Worm (Caenorhabditis elegans) whole organism, L4 larva: ENCODE results near the gene gem-1.

ENCODE experiments used
- F26F4.8 ChIP-seq: fragments of 200-800 bp; sonication (Bioruptor generic); conservative IDR thresholded peaks from 2 replicates; pipeline ENCODE4 v1.3.6; 2022; ENCODE audit warnings: missing genetic modification characterization, missing compliant biosample characterization
- T20F7.1 ChIP-seq: fragments of 200-800 bp; sonication (Bioruptor generic); optimal IDR thresholded peaks from 2 replicates; lab custom pipeline; 2018; ENCODE audit warnings: mild to moderate bottlenecking, missing genetic modification characterization, missing compliant biosample characterization
- T26A8.4 ChIP-seq: fragments of 200-800 bp; sonication (Bioruptor generic); IDR thresholded peaks from 2 replicates; pipeline ENCODE4 v1.3.6; 2022; ENCODE audit warnings: missing genetic modification characterization, missing compliant biosample characterization
- Y75B8A.6 ChIP-seq: fragments of 200-800 bp; sonication (Bioruptor generic); IDR thresholded peaks from 2 replicates; pipeline ENCODE4 v1.3.6; 2022; ENCODE audit warnings: missing genetic modification reagents, missing genetic modification characterization, missing compliant biosample characterization
- ZK546.5 ChIP-seq, 2 experiments: sonication (generic microtip); optimal IDR thresholded peaks; 2 replicates each; lab custom pipeline; 2017; ENCODE audit warnings: missing biosample characterization in 2 of 2, missing genetic modification characterization in 2 of 2
- aha-1 ChIP-seq: fragments of 150-350 bp; peaks from one replicate; lab custom pipeline; 2014; ENCODE audit warnings: missing biosample characterization, missing genetic modification characterization
- ama-1 ChIP-seq: fragments of 150-350 bp; optimal IDR thresholded peaks from 2 replicates; lab custom pipeline; 2014; ENCODE audit warnings: inconsistent platforms, mixed read lengths
- arid-1 ChIP-seq: fragments of 200-800 bp; sonication (Bioruptor generic); conservative IDR thresholded peaks from 2 replicates; pipeline ENCODE4 v1.3.6; 2022; ENCODE audit warnings: missing genetic modification reagents, missing genetic modification characterization, missing compliant biosample characterization
- ceh-62 ChIP-seq: sonication (generic microtip); optimal IDR thresholded peaks from 2 replicates; lab custom pipeline; 2017; ENCODE audit warnings: missing biosample characterization, missing genetic modification characterization
- cey-2 ChIP-seq: sonication (generic microtip); optimal IDR thresholded peaks from 3 replicates; lab custom pipeline; 2017; ENCODE audit warnings: missing genetic modification characterization, mild to moderate bottlenecking, missing compliant biosample characterization, antibody characterized with exemption, borderline replicate concordance; ENCODE audit not compliant: insufficient read depth
- daf-16 ChIP-seq, 3 experiments: sonication (generic microtip); optimal IDR thresholded peaks; 2 replicates each; lab custom pipeline; 2016 to 2017; ENCODE audit warnings: missing genetic modification characterization in 3 of 3, missing genetic modification reagents in 3 of 3, mild to moderate bottlenecking in 2 of 3, missing compliant biosample characterization in 2 of 3, missing biosample characterization in 1 of 3, moderate library complexity in 1 of 3
- daf-8 ChIP-seq: fragments of 200-800 bp; sonication (Bioruptor generic); IDR thresholded peaks from 2 replicates; pipeline ENCODE4 v1.3.6; 2022; ENCODE audit warnings: missing genetic modification characterization, missing compliant biosample characterization
- duxl-1 ChIP-seq: sonication (generic microtip); optimal IDR thresholded peaks from 2 replicates; lab custom pipeline; 2016; ENCODE audit warnings: mild to moderate bottlenecking, missing genetic modification characterization, moderate library complexity, missing compliant biosample characterization; ENCODE audit not compliant: poor library complexity
- egl-43 ChIP-seq: fragments of 200-800 bp; sonication (Bioruptor generic); IDR thresholded peaks from 2 replicates; pipeline ENCODE4 v1.3.6; 2022; ENCODE audit warnings: missing genetic modification reagents, missing genetic modification characterization, missing compliant biosample characterization
- fkh-10 ChIP-seq: fragments of 150-350 bp; optimal IDR thresholded peaks from 2 replicates; lab custom pipeline; 2014; ENCODE audit warnings: missing biosample characterization, missing genetic modification reagents, missing genetic modification characterization
- hif-1 ChIP-seq, 2 experiments: sonication (generic microtip); optimal IDR thresholded peaks; 2 replicates each; lab custom pipeline; 2016 to 2017; ENCODE audit warnings: missing compliant biosample characterization in 2 of 2, missing genetic modification characterization in 2 of 2, missing genetic modification reagents in 2 of 2, missing genotype in 2 of 2, mild to moderate bottlenecking in 1 of 2
- hlh-11 ChIP-seq: fragments of 200-800 bp; sonication (Bioruptor generic); optimal IDR thresholded peaks from 2 replicates; lab custom pipeline; 2018; ENCODE audit warnings: mild to moderate bottlenecking, missing genetic modification characterization, missing compliant biosample characterization
- hlh-30 ChIP-seq: sonication (generic microtip); optimal IDR thresholded peaks from 2 replicates; lab custom pipeline; 2017; ENCODE audit warnings: antibody characterized with exemption, mild to moderate bottlenecking, missing genetic modification characterization, missing compliant biosample characterization; ENCODE audit not compliant: insufficient read depth
- lin-13 ChIP-seq: fragments of 150-350 bp; optimal IDR thresholded peaks from 2 replicates; lab custom pipeline; 2014; ENCODE audit warnings: missing biosample characterization, missing genetic modification reagents, missing genetic modification characterization
- lsy-2 ChIP-seq, 2 experiments: fragments of 150-350 bp in 1 of 2; sonication (generic microtip) in 1 of 2; optimal IDR thresholded peaks; 2 replicates each; lab custom pipeline; 2014 to 2017; ENCODE audit warnings: missing biosample characterization in 2 of 2, missing genetic modification characterization in 2 of 2
- madf-9 ChIP-seq: fragments of 200-800 bp; sonication (Bioruptor generic); conservative IDR thresholded peaks from 2 replicates; pipeline ENCODE4 v1.3.6; 2022; ENCODE audit warnings: missing genetic modification reagents, missing genetic modification characterization, missing compliant biosample characterization
- mdl-1 ChIP-seq, 2 experiments: fragments of 150-350 bp in 1 of 2; sonication (generic microtip) in 1 of 2; optimal IDR thresholded peaks; 2 replicates each; lab custom pipeline; 2014 to 2017; ENCODE audit warnings: missing biosample characterization in 2 of 2, missing genetic modification characterization in 2 of 2
- mep-1 ChIP-seq: fragments of 150-350 bp; sonication (generic microtip); optimal IDR thresholded peaks from 3 replicates; lab custom pipeline; 2014; ENCODE audit warnings: missing biosample characterization, missing genetic modification characterization
- mxl-2 ChIP-seq: fragments of 200-800 bp; sonication (Bioruptor generic); conservative IDR thresholded peaks from 2 replicates; pipeline ENCODE4 v1.3.6; 2022; ENCODE audit warnings: missing genetic modification reagents, missing genetic modification characterization, missing compliant biosample characterization
- mxl-3 ChIP-seq: fragments of 200-800 bp; sonication (Bioruptor generic); optimal IDR thresholded peaks from 2 replicates; lab custom pipeline; 2018; ENCODE audit warnings: mild to moderate bottlenecking, missing genetic modification characterization, missing compliant biosample characterization
- nhr-102 ChIP-seq: sonication (generic microtip); optimal IDR thresholded peaks from 2 replicates; lab custom pipeline; 2016; ENCODE audit warnings: mild to moderate bottlenecking, missing genetic modification characterization, moderate library complexity, missing compliant biosample characterization
- nhr-237 ChIP-seq: sonication (generic microtip); optimal IDR thresholded peaks from 2 replicates; lab custom pipeline; 2017; ENCODE audit warnings: missing biosample characterization, missing genetic modification characterization
- nhr-25 ChIP-seq: sonication (generic microtip); optimal IDR thresholded peaks from 2 replicates; lab custom pipeline; 2017; ENCODE audit warnings: missing genetic modification characterization, mild to moderate bottlenecking, missing compliant biosample characterization, antibody characterized with exemption, moderate library complexity, borderline replicate concordance; ENCODE audit not compliant: insufficient read depth
- nhr-28 ChIP-seq: fragments of 150-350 bp; optimal IDR thresholded peaks from 2 replicates; lab custom pipeline; 2014; ENCODE audit warnings: missing biosample characterization, missing genetic modification characterization
- nhr-48 ChIP-seq: sonication (generic microtip); optimal IDR thresholded peaks from 2 replicates; lab custom pipeline; 2016; ENCODE audit warnings: mild to moderate bottlenecking, missing genetic modification characterization, missing compliant biosample characterization
- nhr-76 ChIP-seq: fragments of 150-350 bp; optimal IDR thresholded peaks from 2 replicates; lab custom pipeline; 2014; ENCODE audit warnings: missing biosample characterization, missing genetic modification characterization
- nhr-77 ChIP-seq: fragments of 150-350 bp; optimal IDR thresholded peaks from 2 replicates; lab custom pipeline; 2014; ENCODE audit warnings: missing biosample characterization, missing genetic modification characterization
- pha-4 ChIP-seq, 2 experiments: fragments of 150-350 bp in 1 of 2; fragments of 200-800 bp in 1 of 2; sonication (Bioruptor generic) in 1 of 2; IDR thresholded peaks in 1 of 2; optimal IDR thresholded peaks in 1 of 2; 2 replicates each; pipeline versions ENCODE4 v1.3.6 to Lab custom; 2014 to 2022; ENCODE audit warnings: missing genetic modification characterization in 2 of 2, missing genetic modification reagents in 2 of 2, missing biosample characterization in 1 of 2, missing compliant biosample characterization in 1 of 2
- php-3 ChIP-seq: fragments of 200-800 bp; sonication (Bioruptor generic); IDR thresholded peaks from 2 replicates; pipeline ENCODE4 v1.3.6; 2022; ENCODE audit warnings: missing genetic modification reagents, missing genetic modification characterization, missing compliant biosample characterization
- set-16 ChIP-seq: fragments of 200-800 bp; sonication (Bioruptor generic); IDR thresholded peaks from 2 replicates; pipeline ENCODE4 v1.3.6; 2022; ENCODE audit warnings: missing genetic modification reagents, missing genetic modification characterization, missing compliant biosample characterization
- skn-1 ChIP-seq: fragments of 150-350 bp; optimal IDR thresholded peaks from 2 replicates; lab custom pipeline; 2014; ENCODE audit warnings: missing biosample characterization, missing genetic modification characterization
- snpc-1.2 ChIP-seq: fragments of 200-800 bp; sonication (Bioruptor generic); IDR thresholded peaks from 2 replicates; pipeline ENCODE4 v1.3.6; 2022; ENCODE audit warnings: missing genetic modification reagents, missing genetic modification characterization, missing compliant biosample characterization
- spr-1 ChIP-seq: sonication (generic microtip); optimal IDR thresholded peaks from 2 replicates; lab custom pipeline; 2016; ENCODE audit warnings: mild to moderate bottlenecking, missing genetic modification characterization, missing compliant biosample characterization
- spr-3 ChIP-seq: fragments of 200-800 bp; sonication (Bioruptor generic); optimal IDR thresholded peaks from 2 replicates; lab custom pipeline; 2018; ENCODE audit warnings: mild to moderate bottlenecking, missing genetic modification characterization, missing compliant biosample characterization
- tag-97 ChIP-seq: fragments of 200-800 bp; sonication (Bioruptor generic); IDR thresholded peaks from 2 replicates; pipeline ENCODE4 v1.3.6; 2022; ENCODE audit warnings: missing genetic modification characterization, missing compliant biosample characterization
- vab-7 ChIP-seq: fragments of 200-800 bp; sonication (Bioruptor generic); IDR thresholded peaks from 2 replicates; pipeline ENCODE4 v1.3.6; 2022; ENCODE audit warnings: missing genetic modification reagents, missing genetic modification characterization, missing compliant biosample characterization
- zfp-3 ChIP-seq: fragments of 200-800 bp; sonication (Bioruptor generic); conservative IDR thresholded peaks from 2 replicates; pipeline ENCODE4 v1.3.6; 2022; ENCODE audit warnings: missing genetic modification reagents, missing genetic modification characterization, missing compliant biosample characterization
- ztf-7 ChIP-seq: fragments of 150-350 bp; optimal IDR thresholded peaks from 2 replicates; lab custom pipeline; 2014; ENCODE audit warnings: missing biosample characterization, missing genetic modification characterization

The gem-1 gene

DNA sequence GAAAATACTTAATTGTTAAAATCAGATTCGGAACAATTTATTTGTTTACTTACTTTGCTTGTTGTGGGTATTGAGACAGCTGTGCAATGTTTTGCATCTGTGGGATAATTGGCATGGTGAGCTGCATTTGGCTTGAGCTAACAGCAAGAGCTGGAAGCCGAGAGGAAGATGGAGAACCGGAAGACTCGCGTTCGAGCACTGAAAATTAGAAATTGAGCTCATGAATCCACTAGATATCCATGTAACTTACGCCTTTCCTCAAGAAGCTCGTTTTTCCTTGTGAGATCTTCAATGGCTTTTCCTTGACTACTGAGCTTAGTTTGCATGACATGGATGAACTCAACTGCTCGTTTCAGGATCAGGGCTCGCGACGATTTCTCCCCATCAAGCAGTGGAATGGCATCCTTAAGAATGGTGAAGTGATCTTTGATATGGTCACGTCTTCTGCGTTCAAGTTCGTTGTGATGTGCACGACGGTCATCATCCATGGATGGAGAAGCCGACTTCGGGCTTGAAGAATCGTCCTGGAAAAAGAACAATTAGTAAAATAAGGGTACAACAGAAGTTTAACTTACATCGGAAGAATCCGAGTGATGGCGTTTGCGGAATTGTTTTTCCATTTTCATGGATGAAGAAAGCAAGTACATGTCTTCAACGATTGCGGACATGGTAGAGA lies 26.5 kb downstream of the gem-1 start (continued):
- no peak for TF ChIP-seq tag-97 (GFP tag; lab: Robert Waterston, UW)
- TF ChIP-seq egl-43 (GFP tag; lab: Robert Waterston, UW) = no peak
- no peak for TF ChIP-seq skn-1 (tag; lab: Kevin White, UChicago)
- TF ChIP-seq cey-2 (tag; lab: Kevin White, UChicago) = no peak
- no peak for TF ChIP-seq mxl-2 (GFP tag; lab: Robert Waterston, UW)
- no peak for TF ChIP-seq F26F4.8 (GFP tag; lab: Robert Waterston, UW)
- TF ChIP-seq mdl-1 (tag; optimal IDR thresholded peaks at IDR 0.05; lab: Kevin White, UChicago) = no peak
- no peak for TF ChIP-seq nhr-77 (tag; lab: Kevin White, UChicago)
- no peak for TF ChIP-seq ceh-62
- TF ChIP-seq php-3 = no peak
- no peak for TF ChIP-seq set-16
- no peak for TF ChIP-seq arid-1

DNA sequence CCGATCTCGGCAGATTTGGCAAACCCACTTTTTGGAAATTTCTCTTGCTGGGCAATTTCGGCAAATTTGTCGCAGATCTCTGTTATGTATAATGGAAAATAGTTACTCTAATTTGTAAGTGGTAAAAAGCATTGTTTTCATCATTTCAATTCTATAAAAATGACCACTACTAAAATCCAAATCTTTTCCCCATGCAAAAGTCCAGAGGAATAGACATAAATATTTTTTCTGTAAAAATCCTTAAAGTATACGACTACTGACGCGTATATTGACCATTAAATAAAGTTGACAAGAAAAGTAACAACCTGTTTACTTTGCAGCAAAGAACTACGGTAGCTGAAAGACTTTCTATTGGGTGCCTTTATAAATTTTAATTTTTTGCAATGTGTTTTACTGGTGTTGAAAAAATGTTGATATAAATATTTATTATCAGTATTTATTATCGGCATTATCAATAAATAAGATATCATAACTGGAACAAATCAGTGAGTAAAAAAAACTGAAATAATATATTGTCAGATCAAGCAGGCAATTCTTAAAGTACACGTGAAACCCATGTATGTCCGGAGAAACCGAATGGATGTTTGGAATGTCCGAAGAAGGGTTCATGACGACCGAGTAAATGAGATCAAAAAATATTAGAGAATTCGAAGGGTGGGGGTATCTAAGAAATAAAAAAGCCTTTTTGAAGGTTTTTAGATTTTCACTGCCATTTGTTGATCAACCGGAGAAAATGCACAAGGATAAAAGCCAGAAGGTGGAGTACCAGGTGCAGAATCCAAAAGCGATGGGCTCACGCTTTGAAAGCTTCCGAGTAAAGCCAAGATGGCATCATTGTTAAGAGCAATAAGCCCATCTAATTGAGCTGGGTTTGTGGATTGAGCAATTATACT lies 27.3 kb downstream of the gem-1 start:
- peak; percentile 35 for TF ChIP-seq nhr-77 (tag; lab: Kevin White, UChicago)
- TF ChIP-seq daf-8 (GFP tag; lab: Robert Waterston, UW) = no peak
- peak; percentile 9 for TF ChIP-seq ztf-7 (tag; lab: Kevin White, UChicago)
- peak; percentile 65; the same call in 1 of the 2 replicates for TF ChIP-seq Y75B8A.6
- TF ChIP-seq fkh-10 (GFP tag; lab: Kevin White, UChicago) = no peak
- TF ChIP-seq nhr-25 (tag; lab: Kevin White, UChicago) = no peak
- peak; percentile 62 for TF ChIP-seq arid-1
- TF ChIP-seq lsy-2 (tag; optimal IDR thresholded peaks at IDR 0.05; lab: Kevin White, UChicago) = peak in 1 of 2 experiments; percentile 81
- peak; percentile 57 for TF ChIP-seq T20F7.1
- peak; percentile 38 for TF ChIP-seq spr-1 (tag; lab: Kevin White, UChicago)
- TF ChIP-seq snpc-1.2 = 0 out of 2 replicates have a peak, but pooled peaks have one; percentile 42
- no peak for TF ChIP-seq ZK546.5 (tag; optimal IDR thresholded peaks at IDR 0.05; lab: Kevin White, UChicago)
- peak; percentile 32 for TF ChIP-seq nhr-28
- peak in 1 of 2 experiments; percentile 16 for TF ChIP-seq mdl-1 (tag; optimal IDR thresholded peaks at IDR 0.05; lab: Kevin White, UChicago)
- TF ChIP-seq nhr-102 (tag; lab: Kevin White, UChicago) = peak; percentile 64
- peak; percentile 96 for TF ChIP-seq zfp-3 (GFP tag; lab: Robert Waterston, UW)
- TF ChIP-seq spr-3 (GFP tag; lab: Kevin White, UChicago) = peak; percentile 34
- no peak for TF ChIP-seq nhr-76 (tag; lab: Kevin White, UChicago)
- peak; percentile 44 for TF ChIP-seq mxl-3 (GFP tag; lab: Kevin White, UChicago)
- TF ChIP-seq nhr-237 (tag; lab: Kevin White, UChicago) = no peak
- TF ChIP-seq ama-1 (lab: Kevin White, UChicago) = peak; percentile 88
- TF ChIP-seq aha-1 = peak; percentile 85
- peak; percentile 95 for TF ChIP-seq mep-1 (tag; lab: Kevin White, UChicago)
- peak; percentile 26 for TF ChIP-seq hlh-11 (tag; lab: Kevin White, UChicago)
- TF ChIP-seq T26A8.4 (GFP tag; lab: Robert Waterston, UW) = peak; percentile 90
- TF ChIP-seq hlh-30 = peak; percentile 45
- TF ChIP-seq duxl-1 = peak; percentile 78
- 0 out of 2 replicates have a peak, but pooled peaks have one; percentile 26 for TF ChIP-seq php-3
- TF ChIP-seq vab-7 (GFP tag; lab: Robert Waterston, UW) = no peak
- TF ChIP-seq madf-9 (GFP tag; lab: Robert Waterston, UW) = peak; percentile 3; the same call in 1 of the 2 replicates
- peak in 1 of 2 experiments; percentile 74 for TF ChIP-seq daf-16 (GFP tag; optimal IDR thresholded peaks at IDR 0.05; lab: Kevin White, UChicago)
- peak; percentile 30 for TF ChIP-seq daf-16 (tag; optimal IDR thresholded peaks at IDR 0.05; lab: Kevin White, UChicago)
- peak; percentile 19; the same call in 1 of the 2 replicates for TF ChIP-seq pha-4 (GFP tag; IDR thresholded peaks at IDR 0.05; lab: Robert Waterston, UW)
- TF ChIP-seq pha-4 (tag; optimal IDR thresholded peaks at IDR 0.05; lab: Kevin White, UChicago) = no peak
- peak; percentile 39 for TF ChIP-seq nhr-48 (tag; lab: Kevin White, UChicago)
- TF ChIP-seq hif-1 (tag; optimal IDR thresholded peaks at IDR 0.05; lab: Kevin White, UChicago) = peak in 1 of 2 experiments; percentile 53
- TF ChIP-seq lin-13 = peak; percentile 8
